Fruit fly (Drosophila melanogaster) whole organism, embryonic: ENCODE data around the gene CG13088.

ENCODE experiments used
- Bteb2 ChIP-seq: fragments of 200-800 bp; sonication (Bioruptor generic); optimal IDR thresholded peaks from 2 replicates; lab custom pipeline; 2016; ENCODE audit warnings: missing biosample characterization, missing genetic modification characterization
- CG10209 ChIP-seq: fragments of 200-800 bp; sonication (Bioruptor generic); optimal IDR thresholded peaks from 3 replicates; lab custom pipeline; 2017; ENCODE audit warnings: missing biosample characterization, mild to moderate bottlenecking, missing genetic modification characterization, missing genetic modification reagents
- CG10267 ChIP-seq: fragments of 200-800 bp; sonication (Bioruptor generic); optimal IDR thresholded peaks from 2 replicates; lab custom pipeline; 2018; ENCODE audit warnings: missing biosample characterization, mild to moderate bottlenecking, missing genetic modification characterization, moderate library complexity
- CG11398 ChIP-seq: fragments of 200-800 bp; sonication (Bioruptor generic); optimal IDR thresholded peaks from 2 replicates; lab custom pipeline; 2016; ENCODE audit warnings: missing biosample characterization, missing genetic modification characterization
- CG11560 ChIP-seq: fragments of 200-800 bp; sonication (Bioruptor generic); IDR thresholded peaks from 3 replicates; pipeline ENCODE4 v1.3.6; 2022; ENCODE audit warnings: missing biosample characterization, missing genetic modification characterization
- CG12104 ChIP-seq: fragments of 200-800 bp; sonication (Bioruptor generic); optimal IDR thresholded peaks from 3 replicates; lab custom pipeline; 2016; ENCODE audit warnings: missing biosample characterization, missing genetic modification characterization
- CG1233 ChIP-seq: fragments of 200-800 bp; sonication (Bioruptor generic); optimal IDR thresholded peaks from 4 replicates; lab custom pipeline; 2018; ENCODE audit warnings: missing biosample characterization, mild to moderate bottlenecking, missing genetic modification characterization
- CG13123 ChIP-seq: fragments of 200-800 bp; sonication (Bioruptor generic); optimal IDR thresholded peaks from 2 replicates; lab custom pipeline; 2016; ENCODE audit warnings: missing biosample characterization, missing genetic modification characterization
- CG13775 ChIP-seq: fragments of 200-800 bp; sonication (Bioruptor generic); optimal IDR thresholded peaks from 3 replicates; lab custom pipeline; 2017; ENCODE audit warnings: missing biosample characterization, mild to moderate bottlenecking, missing genetic modification characterization
- CG14014 ChIP-seq: fragments of 200-800 bp; sonication (Bioruptor generic); IDR thresholded peaks from 2 replicates; pipeline ENCODE4 v1.3.6; 2022; ENCODE audit warnings: missing biosample characterization, missing genetic modification characterization
- CG14710 ChIP-seq: fragments of 200-800 bp; sonication (Bioruptor generic); optimal IDR thresholded peaks from 3 replicates; lab custom pipeline; 2019; ENCODE audit warnings: missing biosample characterization, mild to moderate bottlenecking, missing genetic modification characterization, moderate library complexity
- CG15479 ChIP-seq: fragments of 200-800 bp; sonication (Bioruptor generic); optimal IDR thresholded peaks from 3 replicates; lab custom pipeline; 2019; ENCODE audit warnings: missing biosample characterization, mild to moderate bottlenecking, missing genetic modification characterization, moderate library complexity
- CG15601 ChIP-seq: fragments of 200-800 bp; sonication (Bioruptor generic); optimal IDR thresholded peaks from 3 replicates; lab custom pipeline; 2019; ENCODE audit warnings: missing biosample characterization, mild to moderate bottlenecking, missing genetic modification characterization, moderate library complexity
- CG16779 ChIP-seq: fragments of 200-800 bp; sonication (Bioruptor generic); IDR thresholded peaks from 2 replicates; pipeline ENCODE4 v1.3.6; 2022; ENCODE audit warnings: missing biosample characterization, missing genetic modification characterization
- CG18476 ChIP-seq: fragments of 200-800 bp; sonication (Bioruptor generic); optimal IDR thresholded peaks from 2 replicates; lab custom pipeline; 2016; ENCODE audit warnings: missing biosample characterization, mild to moderate bottlenecking, missing genetic modification characterization
- CG18764 ChIP-seq: fragments of 200-800 bp; sonication (Bioruptor generic); optimal IDR thresholded peaks from 3 replicates; lab custom pipeline; 2016; ENCODE audit warnings: missing biosample characterization, missing genetic modification characterization
- CG2116 ChIP-seq: fragments of 200-800 bp; sonication (Bioruptor generic); optimal IDR thresholded peaks from 3 replicates; lab custom pipeline; 2018; ENCODE audit warnings: missing biosample characterization, mild to moderate bottlenecking, missing genetic modification characterization
- CG2712 ChIP-seq: fragments of 200-800 bp; optimal IDR thresholded peaks from 3 replicates; lab custom pipeline; 2019; ENCODE audit warnings: missing biosample characterization, mild to moderate bottlenecking, missing genetic modification characterization, moderate library complexity
- CG30431 ChIP-seq: fragments of 200-800 bp; sonication (Bioruptor generic); optimal IDR thresholded peaks from 2 replicates; lab custom pipeline; 2017; ENCODE audit warnings: missing biosample characterization, missing genetic modification characterization
- CG32767 ChIP-seq: fragments of 200-800 bp; sonication (Bioruptor generic); IDR thresholded peaks from 2 replicates; pipeline ENCODE4 v1.3.6; 2022; ENCODE audit warnings: missing biosample characterization, missing genetic modification characterization
- CG3407 ChIP-seq: fragments of 200-800 bp; sonication (Bioruptor generic); optimal IDR thresholded peaks from 2 replicates; lab custom pipeline; 2018; ENCODE audit warnings: missing biosample characterization, mild to moderate bottlenecking, missing genetic modification characterization
- CG6654 ChIP-seq: fragments of 200-800 bp; sonication (Bioruptor generic); optimal IDR thresholded peaks from 2 replicates; lab custom pipeline; 2017; ENCODE audit warnings: missing biosample characterization, mild to moderate bottlenecking, missing genetic modification characterization
- CG7839 ChIP-seq: fragments of 200-800 bp; sonication (Bioruptor generic); optimal IDR thresholded peaks from 3 replicates; lab custom pipeline; 2018; ENCODE audit warnings: missing biosample characterization, mild to moderate bottlenecking, missing genetic modification characterization, moderate library complexity
- CG8089 ChIP-seq: fragments of 200-800 bp; sonication (Bioruptor generic); optimal IDR thresholded peaks from 3 replicates; lab custom pipeline; 2016; ENCODE audit warnings: missing biosample characterization, missing genetic modification characterization
- CG8478 ChIP-seq: fragments of >200 bp; optimal IDR thresholded peaks from 2 replicates; lab custom pipeline; 2018
- CG9932 ChIP-seq: fragments of 200-800 bp; sonication (Bioruptor generic); IDR thresholded peaks from 2 replicates; pipeline ENCODE4 v1.3.6; 2022; ENCODE audit warnings: missing biosample characterization, missing genetic modification characterization
- CHES-1-like ChIP-seq: fragments of 200-800 bp; sonication (Bioruptor generic); optimal IDR thresholded peaks from 2 replicates; lab custom pipeline; 2016; ENCODE audit warnings: missing biosample characterization, missing genetic modification characterization
- Gsc ChIP-seq: fragments of 200-800 bp; sonication (Bioruptor generic); IDR thresholded peaks from 2 replicates; pipeline ENCODE4 v1.3.6; 2022; ENCODE audit warnings: missing biosample characterization, missing genetic modification characterization
- HLH3B ChIP-seq: fragments of 200-800 bp; sonication (Bioruptor generic); IDR thresholded peaks from 2 replicates; pipeline ENCODE4 v1.3.6; 2022; ENCODE audit warnings: missing biosample characterization, missing genetic modification characterization
- Med ChIP-seq: fragments of 200-800 bp; sonication (Bioruptor generic); peaks from one replicate; lab custom pipeline; 2016; ENCODE audit warnings: missing biosample characterization, missing genetic modification characterization, mild to moderate bottlenecking, inconsistent platforms, moderate library complexity
- Mes4 ChIP-seq: fragments of 200-800 bp; sonication (Bioruptor generic); optimal IDR thresholded peaks from 2 replicates; lab custom pipeline; 2016; ENCODE audit warnings: missing biosample characterization, missing genetic modification characterization
- Rx ChIP-seq: fragments of 200-800 bp; sonication (Bioruptor generic); IDR thresholded peaks from 2 replicates; pipeline ENCODE4 v1.3.6; 2022; ENCODE audit warnings: missing biosample characterization, missing genetic modification characterization
- Six4 ChIP-seq: fragments of 200-800 bp; sonication (Bioruptor generic); optimal IDR thresholded peaks from 2 replicates; lab custom pipeline; 2016; ENCODE audit warnings: missing biosample characterization, missing genetic modification characterization
- YL-1 ChIP-seq: fragments of 200-800 bp; sonication (Bioruptor generic); optimal IDR thresholded peaks from 3 replicates; lab custom pipeline; 2017; ENCODE audit warnings: missing biosample characterization, mild to moderate bottlenecking, missing genetic modification characterization
- abd-A ChIP-seq: fragments of 200-800 bp; sonication (Bioruptor generic); optimal IDR thresholded peaks from 3 replicates; lab custom pipeline; 2019; ENCODE audit warnings: missing biosample characterization, mild to moderate bottlenecking, missing genetic modification characterization, moderate library complexity
- ac ChIP-seq: fragments of 200-800 bp; sonication (Bioruptor generic); optimal IDR thresholded peaks from 3 replicates; lab custom pipeline; 2017; ENCODE audit warnings: missing biosample characterization, mild to moderate bottlenecking, missing genetic modification characterization
- ato ChIP-seq: fragments of 200-800 bp; sonication (Bioruptor generic); IDR thresholded peaks from 2 replicates; pipeline ENCODE4 v1.3.6; 2022; ENCODE audit warnings: missing biosample characterization, missing genetic modification characterization; ENCODE audit not compliant: partially characterized antibody
- bab2 ChIP-seq: fragments of 200-800 bp; sonication (Bioruptor generic); optimal IDR thresholded peaks from 2 replicates; lab custom pipeline; 2016; ENCODE audit warnings: missing biosample characterization, missing genetic modification characterization
- bcd ChIP-seq: fragments of 200-800 bp; sonication (Bioruptor generic); optimal IDR thresholded peaks from 2 replicates; lab custom pipeline; 2017; ENCODE audit warnings: missing biosample characterization, mild to moderate bottlenecking, missing genetic modification characterization
- bowl ChIP-seq: fragments of 200-800 bp; sonication (Bioruptor generic); IDR thresholded peaks from 2 replicates; pipeline ENCODE4 v1.3.6; 2022; ENCODE audit warnings: missing biosample characterization, missing genetic modification characterization
- btn ChIP-seq: fragments of 200-800 bp; sonication (Bioruptor generic); optimal IDR thresholded peaks from 2 replicates; lab custom pipeline; 2016; ENCODE audit warnings: missing biosample characterization, missing genetic modification characterization
- cg ChIP-seq: fragments of 200-800 bp; sonication (Bioruptor generic); optimal IDR thresholded peaks from 3 replicates; lab custom pipeline; 2019; ENCODE audit warnings: missing biosample characterization, mild to moderate bottlenecking, missing genetic modification characterization, moderate library complexity
- dmrt99B ChIP-seq: fragments of 200-800 bp; sonication (Bioruptor generic); optimal IDR thresholded peaks from 2 replicates; lab custom pipeline; 2018; ENCODE audit warnings: missing biosample characterization, mild to moderate bottlenecking, missing genetic modification characterization, moderate library complexity
- ken ChIP-seq: fragments of 200-800 bp; sonication (Bioruptor generic); IDR thresholded peaks from 3 replicates; pipeline ENCODE4 v1.3.6; 2022; ENCODE audit warnings: missing biosample characterization, missing genetic modification characterization
- lab ChIP-seq: fragments of 200-800 bp; sonication (Bioruptor generic); optimal IDR thresholded peaks from 3 replicates; lab custom pipeline; 2017; ENCODE audit warnings: missing biosample characterization, missing genetic modification characterization, mild to moderate bottlenecking, moderate library complexity, missing genetic modification reagents
- p53 ChIP-seq: fragments of 200-800 bp; sonication (Bioruptor generic); optimal IDR thresholded peaks from 2 replicates; lab custom pipeline; 2016; ENCODE audit warnings: missing biosample characterization, missing genetic modification characterization
- pb ChIP-seq: fragments of 200-800 bp; sonication (Bioruptor generic); optimal IDR thresholded peaks from 3 replicates; lab custom pipeline; 2016; ENCODE audit warnings: missing biosample characterization, missing genetic modification characterization
- pzg ChIP-seq: fragments of 200-800 bp; sonication (Bioruptor generic); optimal IDR thresholded peaks from 3 replicates; lab custom pipeline; 2018; ENCODE audit warnings: missing biosample characterization, mild to moderate bottlenecking, missing genetic modification characterization, moderate library complexity
- rib ChIP-seq: fragments of 200-800 bp; sonication (Bioruptor generic); IDR thresholded peaks from 2 replicates; pipeline ENCODE4 v1.3.6; 2022; ENCODE audit warnings: missing biosample characterization, missing genetic modification characterization
- sc ChIP-seq, 3 experiments: fragments of >200 bp in 2 of 3; fragments of 200-800 bp in 1 of 3; sonication (Bioruptor generic) in 1 of 3; optimal IDR thresholded peaks; 2 replicates in 2 of 3; 3 replicates in 1 of 3; lab custom pipeline; 2017; ENCODE audit warnings: mild to moderate bottlenecking in 1 of 3, missing biosample characterization in 1 of 3, missing genetic modification characterization in 1 of 3, missing genetic modification reagents in 1 of 3
- vfl ChIP-seq: fragments of 200-800 bp; sonication (Bioruptor generic); optimal IDR thresholded peaks from 2 replicates; lab custom pipeline; 2016; ENCODE audit warnings: missing biosample characterization, missing genetic modification characterization

The CG13088 gene

dm6 chr2L:8473448-8473847 is 15.3 kb upstream of the CG13088 start:
- peak; percentile 29 for TF ChIP-seq btn (GFP tag; lab: Kevin White, UChicago)
- TF ChIP-seq sc (optimal IDR thresholded peaks at IDR 0.05; lab: Kevin White, UChicago), result no peak
- no peak for TF ChIP-seq sc (GFP tag; optimal IDR thresholded peaks at IDR 0.05; lab: Kevin White, UChicago)
- TF ChIP-seq pzg (GFP tag; lab: Kevin White, UChicago), result no peak
- TF ChIP-seq Six4 (GFP tag; lab: Kevin White, UChicago), result peak; percentile 8
- TF ChIP-seq cg, result no peak
- no peak for TF ChIP-seq abd-A
- TF ChIP-seq Mes4 (GFP tag; lab: Kevin White, UChicago), result no peak
- TF ChIP-seq dmrt99B (tag; lab: Kevin White, UChicago), result peak; percentile 64
- TF ChIP-seq CG7839 (tag; lab: Kevin White, UChicago), result peak; percentile 65
- no peak for TF ChIP-seq CG8478 (lab: Kevin White, UChicago)
- TF ChIP-seq bab2 (GFP tag; lab: Kevin White, UChicago), result peak; percentile 56
- TF ChIP-seq pb (GFP tag; lab: Kevin White, UChicago), result no peak
- peak; percentile 47; the same call in 1 of the 2 replicates for TF ChIP-seq CG14014 (GFP tag; lab: Robert Waterston, UW)
- peak; percentile 54 for TF ChIP-seq CG1233 (GFP tag; lab: Kevin White, UChicago)
- no peak for TF ChIP-seq CG11398 (GFP tag; lab: Kevin White, UChicago)
- peak; percentile 47; the same call in 1 of the 3 replicates for TF ChIP-seq CG11560 (tag; lab: Robert Waterston, UW)
- peak; percentile 25 for TF ChIP-seq CG10209 (GFP tag; lab: Kevin White, UChicago)
- no peak for TF ChIP-seq CG16779 (GFP tag; lab: Robert Waterston, UW)
- no peak for TF ChIP-seq p53
- no peak for TF ChIP-seq CG9932 (GFP tag; lab: Robert Waterston, UW)
- TF ChIP-seq CG18476 (GFP tag; lab: Kevin White, UChicago), result peak; percentile 10
- TF ChIP-seq CG10267 (tag; lab: Kevin White, UChicago), result peak; percentile 47
- peak; percentile 22 for TF ChIP-seq CG13775 (GFP tag; lab: Kevin White, UChicago)
- TF ChIP-seq HLH3B, result peak; percentile 36; the same call in 1 of the 2 replicates
- TF ChIP-seq CG2712 (tag; lab: Kevin White, UChicago), result peak; percentile 71
- TF ChIP-seq Med (GFP tag; lab: Kevin White, UChicago), result peak; percentile 89
- TF ChIP-seq CG12104 (GFP tag; lab: Kevin White, UChicago), result peak; percentile 8
- TF ChIP-seq CG15601 (tag; lab: Kevin White, UChicago), result peak; percentile 22
- TF ChIP-seq CHES-1-like (GFP tag; lab: Kevin White, UChicago), result no peak
- peak; percentile 37 for TF ChIP-seq CG30431
- TF ChIP-seq CG18764 (GFP tag; lab: Kevin White, UChicago), result peak; percentile 32
- no peak for TF ChIP-seq bowl (GFP tag; lab: Robert Waterston, UW)
- peak; percentile 78; the same call in 2 of the 3 replicates for TF ChIP-seq ken (GFP tag; lab: Robert Waterston, UW)
- peak; percentile 76 for TF ChIP-seq lab
- TF ChIP-seq vfl (GFP tag; lab: Kevin White, UChicago), result no peak
- TF ChIP-seq Gsc (GFP tag; lab: Robert Waterston, UW), result 0 out of 2 replicates have a peak, but pooled peaks have one; percentile 20
- no peak for TF ChIP-seq Rx (GFP tag; lab: Robert Waterston, UW)
- no peak for TF ChIP-seq ato (GFP tag; lab: Robert Waterston, UW)
- peak; percentile 54; the same call in 1 of the 2 replicates for TF ChIP-seq CG32767
- TF ChIP-seq CG2116 (GFP tag; lab: Kevin White, UChicago), result no peak
- no peak for TF ChIP-seq ac
- peak; percentile 59 for TF ChIP-seq CG14710 (tag; lab: Kevin White, UChicago)
- TF ChIP-seq CG8089, result no peak
- no peak for TF ChIP-seq CG13123 (GFP tag; lab: Kevin White, UChicago)
- no peak for TF ChIP-seq Bteb2 (GFP tag; lab: Kevin White, UChicago)
- peak; percentile 36 for TF ChIP-seq bcd (GFP tag; lab: Kevin White, UChicago)
- no peak for TF ChIP-seq CG15479 (GFP tag; lab: Kevin White, UChicago)
- no peak for TF ChIP-seq YL-1
- peak; percentile 26 for TF ChIP-seq CG6654 (GFP tag; lab: Kevin White, UChicago)
- no peak for TF ChIP-seq rib (GFP tag; lab: Robert Waterston, UW)
- peak; percentile 9 for TF ChIP-seq CG3407
